Worm (Caenorhabditis elegans) whole organism, L2 larva: ENCODE results near the gene F23A7.4.
"Not testable (repeated sequence)": the region's sequence is repeated elsewhere in the genome, so short reads cannot be mapped to it uniquely, and the experiment has no call there.

Experiments used
- C34F6.9 ChIP-seq: fragments of 150-350 bp; optimal IDR thresholded peaks from 2 replicates; lab custom pipeline; 2014; ENCODE audit warnings: missing biosample characterization, missing genetic modification characterization
- F13H6.1 ChIP-seq: sonication (generic microtip); optimal IDR thresholded peaks from 2 replicates; lab custom pipeline; 2016; ENCODE audit warnings: missing genetic modification characterization, missing compliant biosample characterization
- R02D3.7 ChIP-seq: fragments of 150-350 bp; optimal IDR thresholded peaks from 2 replicates; lab custom pipeline; 2014; ENCODE audit warnings: missing biosample characterization, missing genetic modification characterization
- alr-1 ChIP-seq: fragments of 150-350 bp; optimal IDR thresholded peaks from 2 replicates; lab custom pipeline; 2014; ENCODE audit warnings: missing biosample characterization, missing genetic modification characterization
- blmp-1 ChIP-seq: sonication (generic microtip); optimal IDR thresholded peaks from 2 replicates; lab custom pipeline; 2017; ENCODE audit warnings: missing genetic modification characterization, mild to moderate bottlenecking, missing compliant biosample characterization, antibody characterized with exemption, moderate library complexity; ENCODE audit not compliant: insufficient read depth
- ceh-16 ChIP-seq: fragments of 150-350 bp; optimal IDR thresholded peaks from 2 replicates; lab custom pipeline; 2014; ENCODE audit warnings: missing biosample characterization, missing genetic modification characterization
- ceh-82 ChIP-seq: fragments of 150-350 bp; optimal IDR thresholded peaks from 2 replicates; lab custom pipeline; 2014; ENCODE audit warnings: missing biosample characterization, missing genetic modification characterization
- crh-2 ChIP-seq: sonication (generic microtip); optimal IDR thresholded peaks from 2 replicates; lab custom pipeline; 2017; ENCODE audit warnings: missing biosample characterization, missing genetic modification characterization
- dmd-4 ChIP-seq: sonication (generic microtip); optimal IDR thresholded peaks from 2 replicates; lab custom pipeline; 2017; ENCODE audit warnings: missing biosample characterization, missing genetic modification characterization
- elt-1 ChIP-seq: fragments of 150-350 bp; optimal IDR thresholded peaks from 2 replicates; lab custom pipeline; 2014; ENCODE audit warnings: missing biosample characterization, missing genetic modification characterization
- fos-1 ChIP-seq: fragments of 150-350 bp; optimal IDR thresholded peaks from 2 replicates; lab custom pipeline; 2014; ENCODE audit warnings: missing biosample characterization, missing genetic modification characterization
- gmeb-1 ChIP-seq: fragments of 150-350 bp; optimal IDR thresholded peaks from 2 replicates; lab custom pipeline; 2014; ENCODE audit warnings: missing biosample characterization, missing genetic modification characterization
- lin-13 ChIP-seq: fragments of 150-350 bp; optimal IDR thresholded peaks from 2 replicates; lab custom pipeline; 2014; ENCODE audit warnings: missing biosample characterization, missing genetic modification reagents, missing genetic modification characterization
- lin-39 ChIP-seq: fragments of 150-350 bp; optimal IDR thresholded peaks from 2 replicates; lab custom pipeline; 2014; ENCODE audit warnings: missing biosample characterization, missing genetic modification reagents, missing genetic modification characterization
- mab-5 ChIP-seq: fragments of 150-350 bp; optimal IDR thresholded peaks from 2 replicates; lab custom pipeline; 2014; ENCODE audit warnings: missing biosample characterization, missing genetic modification characterization
- mdl-1 ChIP-seq, 2 experiments: fragments of 150-350 bp in 1 of 2; sonication (generic microtip) in 1 of 2; optimal IDR thresholded peaks; 2 replicates each; lab custom pipeline; 2017; ENCODE audit warnings: missing biosample characterization in 2 of 2, missing genetic modification characterization in 2 of 2
- nhr-10 ChIP-seq: sonication (generic microtip); optimal IDR thresholded peaks from 2 replicates; lab custom pipeline; 2017; ENCODE audit warnings: missing biosample characterization, missing genetic modification characterization
- nhr-11 ChIP-seq: fragments of 150-350 bp; optimal IDR thresholded peaks from 2 replicates; lab custom pipeline; 2014; ENCODE audit warnings: missing biosample characterization, missing genetic modification characterization
- nhr-12 ChIP-seq: fragments of 150-350 bp; optimal IDR thresholded peaks from 2 replicates; lab custom pipeline; 2014; ENCODE audit warnings: missing biosample characterization, missing genetic modification characterization
- nhr-21 ChIP-seq: fragments of 150-350 bp; optimal IDR thresholded peaks from 2 replicates; lab custom pipeline; 2014; ENCODE audit warnings: missing biosample characterization, missing genetic modification characterization
- nhr-237 ChIP-seq: fragments of 150-350 bp; optimal IDR thresholded peaks from 2 replicates; lab custom pipeline; 2014; ENCODE audit warnings: missing biosample characterization, missing genetic modification characterization
- peb-1 ChIP-seq: fragments of 150-350 bp; optimal IDR thresholded peaks from 2 replicates; lab custom pipeline; 2014; ENCODE audit warnings: missing biosample characterization, missing genetic modification characterization
- sem-4 ChIP-seq: fragments of 150-350 bp; optimal IDR thresholded peaks from 2 replicates; lab custom pipeline; 2014; ENCODE audit warnings: missing biosample characterization, missing genetic modification reagents, missing genetic modification characterization
- skn-1 ChIP-seq: sonication (generic microtip); optimal IDR thresholded peaks from 2 replicates; lab custom pipeline; 2017; ENCODE audit warnings: missing biosample characterization, missing genetic modification characterization
- sma-3 ChIP-seq: sonication (generic microtip); optimal IDR thresholded peaks from 2 replicates; lab custom pipeline; 2016; ENCODE audit warnings: missing genetic modification reagents, missing genetic modification characterization, missing compliant biosample characterization
- sma-9 ChIP-seq, 2 experiments: fragments of 150-350 bp in 1 of 2; sonication (generic microtip) in 1 of 2; optimal IDR thresholded peaks; 2 replicates each; lab custom pipeline; 2014 to 2016; ENCODE audit warnings: missing genetic modification characterization in 2 of 2, mild to moderate bottlenecking in 1 of 2, missing biosample characterization in 1 of 2, missing compliant biosample characterization in 1 of 2, missing genetic modification reagents in 1 of 2, moderate library complexity in 1 of 2
- snpc-4 ChIP-seq: fragments of 150-350 bp; optimal IDR thresholded peaks from 2 replicates; lab custom pipeline; 2014; ENCODE audit warnings: missing biosample characterization, missing genetic modification characterization
- unc-62 ChIP-seq: fragments of 150-350 bp; optimal IDR thresholded peaks from 2 replicates; lab custom pipeline; 2014; ENCODE audit warnings: missing biosample characterization, missing genetic modification reagents, missing genetic modification characterization
- zag-1 ChIP-seq: fragments of 150-350 bp; optimal IDR thresholded peaks from 2 replicates; lab custom pipeline; 2014; ENCODE audit warnings: missing biosample characterization, missing genetic modification characterization
- ztf-1 ChIP-seq: fragments of 200-800 bp; sonication (Bioruptor generic); conservative IDR thresholded peaks from 2 replicates; pipeline ENCODE4 v1.3.6; 2022; ENCODE audit warnings: missing genetic modification characterization, missing compliant biosample characterization
- ztf-11 ChIP-seq: sonication (generic microtip); optimal IDR thresholded peaks from 2 replicates; lab custom pipeline; 2017; ENCODE audit warnings: missing biosample characterization, missing genetic modification characterization
- ztf-4 ChIP-seq: fragments of 150-350 bp; optimal IDR thresholded peaks from 2 replicates; lab custom pipeline; 2014; ENCODE audit warnings: missing biosample characterization, missing genetic modification characterization

F23A7.4 gene

ce11 chrX:16212306-16212705 is at the start of gene F23A7.4:
Gene F23A7.4, plus strand, starts transcription at chrX:16212606.
- TF ChIP-seq dmd-4 (tag; lab: Kevin White, UChicago); snpc-4; ztf-4 (tag; lab: Kevin White, UChicago): not testable (repeated sequence)

ce11 chrX:16163402-16163801 is 49.0 kb upstream of the F23A7.4 start, which contains the start of gene F09C8.1:
Gene F09C8.1, minus strand, starts transcription at chrX:16163524.
- peak; percentile 54 for TF ChIP-seq gmeb-1 (tag; lab: Kevin White, UChicago)
- TF ChIP-seq sma-9 (GFP tag; optimal IDR thresholded peaks at IDR 0.05; lab: Kevin White, UChicago) = peak; percentile 83
- TF ChIP-seq sma-9 (tag; optimal IDR thresholded peaks at IDR 0.05; lab: Kevin White, UChicago) = no peak
- no peak for TF ChIP-seq nhr-11 (tag; lab: Kevin White, UChicago)
- peak in 1 of 2 experiments; percentile 74 for TF ChIP-seq mdl-1 (tag; optimal IDR thresholded peaks at IDR 0.05; lab: Kevin White, UChicago)
- TF ChIP-seq nhr-10 = no peak
- TF ChIP-seq sem-4 = no peak
- no peak for TF ChIP-seq alr-1
- peak; percentile 5 for TF ChIP-seq F13H6.1 (tag; lab: Kevin White, UChicago)
- peak; percentile 78 for TF ChIP-seq fos-1
- no peak for TF ChIP-seq mab-5 (tag; lab: Kevin White, UChicago)
- no peak for TF ChIP-seq lin-39 (tag; lab: Kevin White, UChicago)
- no peak for TF ChIP-seq elt-1 (tag; lab: Kevin White, UChicago)

- TF ChIP-seq sma-9 (GFP tag; optimal IDR thresholded peaks at IDR 0.05; lab: Kevin White, UChicago) (peak; percentile 51), sma-9 (tag; optimal IDR thresholded peaks at IDR 0.05; lab: Kevin White, UChicago) (no peak), ztf-1 (no peak), sma-3 (no peak), crh-2 (tag; lab: Kevin White, UChicago) (peak; percentile 9), fos-1 (peak; percentile 94)
- TF ChIP-seq, all 48 proteins: peak for 3
These were observed 45.9 kb upstream of the F23A7.4 start for ce11 chrX:16166484-16166883.

ce11 chrX:16166994-16167393 is 45.4 kb upstream of the F23A7.4 start:
- TF ChIP-seq sma-3 (no peak), sem-4 (no peak), nhr-10 (no peak), fos-1 (no peak), ceh-82 (tag; lab: Kevin White, UChicago) (no peak), nhr-237 (tag; lab: Kevin White, UChicago) (no peak), lin-13 (GFP tag; lab: Kevin White, UChicago) (no peak)

ce11 chrX:16172863-16173262 is 39.5 kb upstream of the F23A7.4 start:
- TF ChIP-seq sem-4 (no peak), sma-9 (GFP tag; optimal IDR thresholded peaks at IDR 0.05; lab: Kevin White, UChicago) (peak; percentile 41), sma-9 (tag; optimal IDR thresholded peaks at IDR 0.05; lab: Kevin White, UChicago) (no peak)
- TF ChIP-seq, all 48 proteins: peak for 1

ce11 chrX:16184069-16184468 is 28.3 kb upstream of the F23A7.4 start, which contains the start of gene nlp-67:
Gene nlp-67, plus strand, starts transcription at chrX:16184369.
- TF ChIP-seq nhr-21 (tag; lab: Kevin White, UChicago) = no peak
- TF ChIP-seq mdl-1 (tag; optimal IDR thresholded peaks at IDR 0.05; lab: Kevin White, UChicago) = no peak
- no peak for TF ChIP-seq F13H6.1 (tag; lab: Kevin White, UChicago)
- no peak for TF ChIP-seq gmeb-1 (tag; lab: Kevin White, UChicago)
- TF ChIP-seq elt-1 (tag; lab: Kevin White, UChicago) = no peak
- TF ChIP-seq ceh-16 = no peak
- no peak for TF ChIP-seq C34F6.9
- TF ChIP-seq nhr-10 = no peak
- TF ChIP-seq lin-39 (tag; lab: Kevin White, UChicago) = no peak
- TF ChIP-seq ztf-11 (tag; lab: Kevin White, UChicago) = no peak
- TF ChIP-seq peb-1 = no peak
- TF ChIP-seq unc-62 (GFP tag; lab: Kevin White, UChicago) = no peak
- no peak for TF ChIP-seq ztf-4 (tag; lab: Kevin White, UChicago)
- TF ChIP-seq sem-4 = no peak
- TF ChIP-seq dmd-4 (tag; lab: Kevin White, UChicago) = no peak
- no peak for TF ChIP-seq nhr-12 (tag; lab: Kevin White, UChicago)
- no peak for TF ChIP-seq R02D3.7 (tag; lab: Kevin White, UChicago)
- TF ChIP-seq skn-1 (tag; lab: Kevin White, UChicago) = no peak
- no peak for TF ChIP-seq blmp-1
- TF ChIP-seq zag-1 (tag; lab: Kevin White, UChicago) = no peak
